Worm (Caenorhabditis elegans): Measurements from ENCODE around the gene C16C8.12.

C16C8.12 gene

ce11 chrII:3452421-3452820 is at the start of gene C16C8.12:
C16C8.12 (plus strand) TSS chrII:3452721.
- TF ChIP-seq nhr-28 (tag; optimal IDR thresholded peaks at IDR 0.05) = no peak
- no peak for TF ChIP-seq lin-39 (tag; optimal IDR thresholded peaks at IDR 0.05)
- TF ChIP-seq mml-1 (tag; optimal IDR thresholded peaks at IDR 0.05) = no peak
- TF ChIP-seq pha-4 (tag; optimal IDR thresholded peaks at IDR 0.05) = no peak
- TF ChIP-seq elt-3 (tag; optimal IDR thresholded peaks at IDR 0.05) = no peak
- no peak for TF ChIP-seq elt-1 (tag; optimal IDR thresholded peaks at IDR 0.05)
- no peak for TF ChIP-seq ztf-11 (tag; optimal IDR thresholded peaks at IDR 0.05)
- TF ChIP-seq fos-1 (tag; optimal IDR thresholded peaks at IDR 0.05) = no peak
- no peak for TF ChIP-seq eor-1 (tag; optimal IDR thresholded peaks at IDR 0.05)
- no peak for TF ChIP-seq fkh-2 (tag; optimal IDR thresholded peaks at IDR 0.05)
- TF ChIP-seq snpc-4 (tag; optimal IDR thresholded peaks at IDR 0.05) = no peak
- no peak for TF ChIP-seq ztf-4 (tag; optimal IDR thresholded peaks at IDR 0.05)
- no peak for TF ChIP-seq ceh-82 (tag; optimal IDR thresholded peaks at IDR 0.05)
- no peak for TF ChIP-seq pqm-1 (tag; optimal IDR thresholded peaks at IDR 0.05)
- TF ChIP-seq unc-62 (GFP tag; optimal IDR thresholded peaks at IDR 0.05) = no peak
- no peak for TF ChIP-seq unc-39 (tag; optimal IDR thresholded peaks at IDR 0.05)
- no peak for TF ChIP-seq ama-1 (optimal IDR thresholded peaks at IDR 0.05)
- TF ChIP-seq nhr-77 (tag; optimal IDR thresholded peaks at IDR 0.05) = no peak
- no peak for TF ChIP-seq lin-15B (tag; optimal IDR thresholded peaks at IDR 0.05)
- TF ChIP-seq elt-2 (tag; optimal IDR thresholded peaks at IDR 0.05) = no peak

ce11 chrII:3402854-3403253 is 49.7 kb upstream of the C16C8.12 start, which contains the start of gene nep-10:
nep-10 (minus strand) TSS chrII:3402954.
- no peak for TF ChIP-seq pqm-1 (tag; optimal IDR thresholded peaks at IDR 0.05)
- TF ChIP-seq ZK546.5 (tag; optimal IDR thresholded peaks at IDR 0.05) = no peak
- TF ChIP-seq nhr-23 (tag; optimal IDR thresholded peaks at IDR 0.05) = no peak
- no peak for TF ChIP-seq daf-12 (tag; optimal IDR thresholded peaks at IDR 0.05)
- TF ChIP-seq ceh-16 (tag; optimal IDR thresholded peaks at IDR 0.05) = no peak

ce11 chrII:3403535-3403934 is 49.0 kb upstream of the C16C8.12 start, which contains the start of gene nep-8:
nep-8 (plus strand) TSS chrII:3403835.
- TF ChIP-seq nhr-25 (tag; optimal IDR thresholded peaks at IDR 0.05) = no peak
- TF ChIP-seq ceh-16 (tag; optimal IDR thresholded peaks at IDR 0.05) = no peak
- TF ChIP-seq nhr-76 (tag; optimal IDR thresholded peaks at IDR 0.05) = no peak
- TF ChIP-seq ceh-82 (tag; optimal IDR thresholded peaks at IDR 0.05) = no peak
- no peak for TF ChIP-seq elt-2 (tag; optimal IDR thresholded peaks at IDR 0.05)
- TF ChIP-seq eor-1 (tag; optimal IDR thresholded peaks at IDR 0.05) = no peak
- TF ChIP-seq sea-2 (GFP tag; optimal IDR thresholded peaks at IDR 0.05) = no peak
- TF ChIP-seq nhr-28 (tag; optimal IDR thresholded peaks at IDR 0.05) = no peak
- TF ChIP-seq daf-12 (tag; optimal IDR thresholded peaks at IDR 0.05) = no peak
- TF ChIP-seq nhr-23 (tag; optimal IDR thresholded peaks at IDR 0.05) = no peak

ce11 chrII:3414383-3414910 is 38.1 kb upstream of the C16C8.12 start, which contains the start of the genes F18A12.7 and F18A12.2:
F18A12.7 (minus strand) TSS chrII:3414483.
F18A12.2 (plus strand) TSS chrII:3414860.
- TF ChIP-seq aly-2 (tag; optimal IDR thresholded peaks at IDR 0.05) (no peak), nhr-77 (tag; optimal IDR thresholded peaks at IDR 0.05) (no peak), lin-15B (tag; optimal IDR thresholded peaks at IDR 0.05) (no peak), nhr-12 (tag; optimal IDR thresholded peaks at IDR 0.05) (no peak), ZK546.5 (tag; optimal IDR thresholded peaks at IDR 0.05) (no peak), lin-39 (tag; optimal IDR thresholded peaks at IDR 0.05) (no peak), ceh-82 (tag; optimal IDR thresholded peaks at IDR 0.05) (no peak), unc-39 (tag; optimal IDR thresholded peaks at IDR 0.05) (no peak), mdl-1 (tag; optimal IDR thresholded peaks at IDR 0.05) (no peak), ceh-28 (tag; optimal IDR thresholded peaks at IDR 0.05) (no peak)

- TF ChIP-seq ZK546.5 (tag; optimal IDR thresholded peaks at IDR 0.05) (no peak), nhr-28 (tag; optimal IDR thresholded peaks at IDR 0.05) (no peak), fkh-2 (tag; optimal IDR thresholded peaks at IDR 0.05) (no peak), egl-27 (tag; optimal IDR thresholded peaks at IDR 0.05) (no peak), hmg-11 (tag; optimal IDR thresholded peaks at IDR 0.05) (no peak), ztf-4 (tag; optimal IDR thresholded peaks at IDR 0.05) (no peak), snpc-4 (tag; optimal IDR thresholded peaks at IDR 0.05) (no peak)
These were observed 36.0 kb upstream of the C16C8.12 start, which contains the start of gene nep-6 for ce11 chrII:3416528-3416927. nep-6 (plus strand) TSS chrII:3416828.
